Fruit fly (Drosophila melanogaster): ENCODE results near the gene CG14818.

DNA sequence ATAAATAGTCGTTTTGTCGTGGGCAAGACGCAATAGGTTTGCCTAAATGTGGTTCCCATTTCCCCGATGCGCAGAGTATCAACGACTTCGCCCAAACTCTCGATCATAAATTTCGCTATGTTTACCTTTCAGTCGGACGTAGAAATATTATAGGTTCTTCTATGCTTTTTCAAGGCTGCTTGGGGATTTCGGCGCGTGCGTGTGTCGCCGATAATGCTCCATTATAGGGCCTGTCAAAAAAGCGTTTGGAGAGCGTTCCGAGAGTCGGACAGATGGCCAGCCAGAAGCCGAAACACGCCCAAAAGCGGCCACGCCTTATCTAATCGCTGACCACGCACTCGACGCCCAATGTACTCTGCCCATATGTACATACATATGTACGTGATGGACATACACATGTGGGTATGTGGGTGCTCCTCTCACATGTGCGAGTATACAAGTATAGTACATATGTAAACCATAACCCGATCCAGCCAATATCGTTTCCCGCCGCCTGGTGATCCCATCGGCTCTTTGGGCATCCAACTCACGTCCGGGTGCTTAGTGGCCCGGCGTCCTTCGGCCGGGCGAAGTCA lies 30.9 kb downstream of the CG14818 start:
- TF ChIP-seq CG12605 (GFP tag; IDR thresholded peaks at IDR 0.05) = no peak
- TF ChIP-seq Pif1B (GFP tag; optimal IDR thresholded peaks at IDR 0.05) = no peak
- no peak for TF ChIP-seq rn (GFP tag; IDR thresholded peaks at IDR 0.05)
- no peak for TF ChIP-seq D1 (tag; optimal IDR thresholded peaks at IDR 0.05)
- no peak for TF ChIP-seq CG8159 (tag; optimal IDR thresholded peaks at IDR 0.05)
- TF ChIP-seq Snoo (tag; optimal IDR thresholded peaks at IDR 0.05) = no peak
